Fruit fly (Drosophila melanogaster) whole organism, prepupa: ENCODE data around the gene Sfp24Ba.

Experiments
- Blimp-1 ChIP-seq: fragments of 200-800 bp; sonication (Bioruptor generic); optimal IDR thresholded peaks from 3 replicates; lab custom pipeline; 2017; ENCODE audit warnings: missing biosample characterization, missing genetic modification characterization, mild to moderate bottlenecking, moderate library complexity, missing genetic modification reagents
- CG10631 ChIP-seq: fragments of 200-800 bp; sonication (Bioruptor generic); optimal IDR thresholded peaks from 2 replicates; lab custom pipeline; 2016; ENCODE audit warnings: missing biosample characterization, missing genetic modification characterization
- CG10669 ChIP-seq: fragments of 200-800 bp; sonication (Bioruptor generic); optimal IDR thresholded peaks from 3 replicates; lab custom pipeline; 2018; ENCODE audit warnings: missing biosample characterization, mild to moderate bottlenecking, missing genetic modification characterization, moderate library complexity
- CG11762 ChIP-seq: fragments of 200-800 bp; sonication (Bioruptor generic); optimal IDR thresholded peaks from 3 replicates; lab custom pipeline; 2016; ENCODE audit warnings: missing biosample characterization, missing genetic modification characterization; ENCODE audit not compliant: insufficient read depth
- CG11902 ChIP-seq: fragments of 200-800 bp; sonication (Bioruptor generic); optimal IDR thresholded peaks from 3 replicates; lab custom pipeline; 2016; ENCODE audit warnings: missing biosample characterization, missing genetic modification characterization
- CG15336 ChIP-seq: fragments of 200-800 bp; sonication (Bioruptor generic); IDR thresholded peaks from 2 replicates; pipeline ENCODE4 v1.3.6; 2022; ENCODE audit warnings: missing biosample characterization, missing genetic modification characterization
- CG1621 ChIP-seq: fragments of 200-800 bp; sonication (Bioruptor generic); optimal IDR thresholded peaks from 3 replicates; lab custom pipeline; 2018; ENCODE audit warnings: missing biosample characterization, mild to moderate bottlenecking, missing genetic modification characterization
- CG3032 ChIP-seq: fragments of 200-800 bp; optimal IDR thresholded peaks from 2 replicates; lab custom pipeline; 2019; ENCODE audit warnings: missing biosample characterization, mild to moderate bottlenecking, missing genetic modification characterization, moderate library complexity
- CG32006 ChIP-seq: fragments of 200-800 bp; sonication (Bioruptor generic); optimal IDR thresholded peaks from 3 replicates; lab custom pipeline; 2017; ENCODE audit warnings: missing biosample characterization, mild to moderate bottlenecking, missing genetic modification characterization
- CG34406 ChIP-seq: fragments of 200-800 bp; sonication (Bioruptor generic); optimal IDR thresholded peaks from 3 replicates; lab custom pipeline; 2016; ENCODE audit warnings: missing biosample characterization, missing genetic modification characterization
- CG3919 ChIP-seq: fragments of 200-800 bp; sonication (Bioruptor generic); optimal IDR thresholded peaks from 3 replicates; lab custom pipeline; 2016; ENCODE audit warnings: missing biosample characterization, missing genetic modification characterization
- CG4318 ChIP-seq: fragments of 200-800 bp; sonication (Bioruptor generic); optimal IDR thresholded peaks from 3 replicates; lab custom pipeline; 2017; ENCODE audit warnings: missing biosample characterization, mild to moderate bottlenecking, missing genetic modification characterization
- CG6276 ChIP-seq: fragments of 200-800 bp; sonication (Bioruptor generic); optimal IDR thresholded peaks from 2 replicates; lab custom pipeline; 2017; ENCODE audit warnings: missing biosample characterization, mild to moderate bottlenecking, missing genetic modification characterization
- CG6854 ChIP-seq: fragments of 200-800 bp; sonication (Bioruptor generic); optimal IDR thresholded peaks from 2 replicates; lab custom pipeline; 2017; ENCODE audit warnings: missing biosample characterization, mild to moderate bottlenecking, missing genetic modification characterization
- CG7368 ChIP-seq: fragments of 200-800 bp; sonication (Bioruptor generic); optimal IDR thresholded peaks from 3 replicates; lab custom pipeline; 2016; ENCODE audit warnings: missing biosample characterization, missing genetic modification characterization
- CG8319 ChIP-seq: fragments of 200-800 bp; sonication (Bioruptor generic); optimal IDR thresholded peaks from 3 replicates; lab custom pipeline; 2016; ENCODE audit warnings: missing biosample characterization, missing genetic modification characterization
- CG8632 ChIP-seq: fragments of 200-800 bp; sonication (Bioruptor generic); optimal IDR thresholded peaks from 3 replicates; lab custom pipeline; 2016; ENCODE audit warnings: missing biosample characterization, missing genetic modification characterization
- Eip75B ChIP-seq: fragments of 200-800 bp; sonication (Bioruptor generic); optimal IDR thresholded peaks from 3 replicates; lab custom pipeline; 2016; ENCODE audit warnings: missing biosample characterization, missing genetic modification characterization
- Eip78C ChIP-seq: fragments of 200-800 bp; sonication (Bioruptor generic); peaks from one replicate; lab custom pipeline; 2016; ENCODE audit warnings: missing biosample characterization, missing genetic modification characterization
- Eip93F ChIP-seq: fragments of 200-800 bp; sonication (Bioruptor generic); optimal IDR thresholded peaks from 2 replicates; lab custom pipeline; 2016; ENCODE audit warnings: missing biosample characterization, mild to moderate bottlenecking, missing genetic modification characterization
- Ets21C ChIP-seq: fragments of 200-800 bp; sonication (Bioruptor generic); optimal IDR thresholded peaks from 3 replicates; lab custom pipeline; 2016; ENCODE audit warnings: missing biosample characterization, missing genetic modification characterization
- Ets96B ChIP-seq: fragments of 200-800 bp; optimal IDR thresholded peaks from 2 replicates; lab custom pipeline; 2019; ENCODE audit warnings: missing biosample characterization, mild to moderate bottlenecking, missing genetic modification characterization, moderate library complexity
- Gug ChIP-seq: fragments of 200-800 bp; sonication (Bioruptor generic); IDR thresholded peaks from 2 replicates; pipeline ENCODE4 v1.3.6; 2022; ENCODE audit warnings: missing biosample characterization, missing genetic modification characterization
- Hr38 ChIP-seq: sonication (Bioruptor generic); optimal IDR thresholded peaks from 2 replicates; lab custom pipeline; 2016; ENCODE audit warnings: missing biosample characterization, missing genetic modification characterization
- Hr4 ChIP-seq: fragments of 200-800 bp; sonication (Bioruptor generic); optimal IDR thresholded peaks from 3 replicates; lab custom pipeline; 2016; ENCODE audit warnings: missing biosample characterization, missing genetic modification characterization
- Lpt ChIP-seq: fragments of 200-800 bp; sonication (Bioruptor generic); optimal IDR thresholded peaks from 3 replicates; lab custom pipeline; 2016; ENCODE audit warnings: missing biosample characterization, missing genetic modification characterization
- Met ChIP-seq: fragments of 200-800 bp; sonication (Bioruptor generic); optimal IDR thresholded peaks from 3 replicates; lab custom pipeline; 2016; ENCODE audit warnings: missing biosample characterization, missing genetic modification characterization
- OdsH ChIP-seq: fragments of 200-800 bp; sonication (Bioruptor generic); optimal IDR thresholded peaks from 3 replicates; lab custom pipeline; 2016; ENCODE audit warnings: missing biosample characterization, missing genetic modification characterization
- Smox ChIP-seq: fragments of 200-800 bp; sonication (Bioruptor generic); optimal IDR thresholded peaks from 3 replicates; lab custom pipeline; 2016; ENCODE audit warnings: missing biosample characterization, missing genetic modification characterization
- Sox14 ChIP-seq: fragments of 200-800 bp; sonication (Bioruptor generic); optimal IDR thresholded peaks from 3 replicates; lab custom pipeline; 2016; ENCODE audit warnings: missing biosample characterization, missing genetic modification characterization
- Sox15 ChIP-seq: fragments of 200-800 bp; sonication (Bioruptor generic); optimal IDR thresholded peaks from 3 replicates; lab custom pipeline; 2016; ENCODE audit warnings: missing biosample characterization, missing genetic modification characterization
- dsx ChIP-seq: fragments of 200-800 bp; optimal IDR thresholded peaks from 3 replicates; lab custom pipeline; 2019; ENCODE audit warnings: missing biosample characterization, mild to moderate bottlenecking, missing genetic modification characterization, moderate library complexity; ENCODE audit not compliant: poor library complexity, severe bottlenecking
- esn ChIP-seq: fragments of 200-800 bp; sonication (Bioruptor generic); optimal IDR thresholded peaks from 2 replicates; lab custom pipeline; 2016; ENCODE audit warnings: missing biosample characterization, mild to moderate bottlenecking, missing genetic modification characterization, moderate library complexity
- fd59A ChIP-seq: fragments of 200-800 bp; sonication (Bioruptor generic); optimal IDR thresholded peaks from 2 replicates; lab custom pipeline; 2017; ENCODE audit warnings: missing biosample characterization, mild to moderate bottlenecking, missing genetic modification characterization, missing genetic modification reagents
- fkh ChIP-seq: fragments of 200-800 bp; sonication (Bioruptor generic); optimal IDR thresholded peaks from 3 replicates; lab custom pipeline; 2017; ENCODE audit warnings: missing biosample characterization, mild to moderate bottlenecking, missing genetic modification characterization, moderate library complexity
- lz ChIP-seq: fragments of 200-800 bp; sonication (Bioruptor generic); optimal IDR thresholded peaks from 3 replicates; lab custom pipeline; 2016; ENCODE audit warnings: missing biosample characterization, missing genetic modification characterization
- pdm3 ChIP-seq: fragments of 200-800 bp; sonication (Bioruptor generic); optimal IDR thresholded peaks from 3 replicates; lab custom pipeline; 2016; ENCODE audit warnings: missing biosample characterization, missing genetic modification characterization
- spab ChIP-seq: fragments of 200-800 bp; sonication (Bioruptor generic); optimal IDR thresholded peaks from 2 replicates; lab custom pipeline; 2017; ENCODE audit warnings: missing biosample characterization, mild to moderate bottlenecking, missing genetic modification characterization, missing genetic modification reagents
- ss ChIP-seq, 2 experiments: fragments of 200-800 bp; sonication (Bioruptor generic); optimal IDR thresholded peaks; 2 replicates in 1 of 2; 3 replicates in 1 of 2; lab custom pipeline; 2017 to 2018; ENCODE audit warnings: mild to moderate bottlenecking in 2 of 2, missing biosample characterization in 2 of 2, missing genetic modification characterization in 2 of 2, moderate library complexity in 1 of 2
- svp ChIP-seq: fragments of 200-800 bp; sonication (Bioruptor generic); peaks from one replicate; lab custom pipeline; 2016; ENCODE audit warnings: missing biosample characterization, missing genetic modification characterization
- vri ChIP-seq: fragments of 200-800 bp; sonication (Bioruptor generic); optimal IDR thresholded peaks from 3 replicates; lab custom pipeline; 2016; ENCODE audit warnings: missing biosample characterization, mild to moderate bottlenecking, missing genetic modification characterization

The Sfp24Ba gene

dm6 chr2L:3655698-3656105 is 12.6 kb downstream of the Sfp24Ba start (continued):
- TF ChIP-seq CG15336 (GFP tag; lab: Robert Waterston, UW): peak; percentile 100
- TF ChIP-seq Ets21C (GFP tag; lab: Kevin White, UChicago): peak; percentile 98
- peak; percentile 98 for TF ChIP-seq Sox15 (GFP tag; lab: Kevin White, UChicago)
- TF ChIP-seq Ets96B (tag; lab: Kevin White, UChicago): peak; percentile 98
- TF ChIP-seq OdsH (GFP tag; lab: Kevin White, UChicago): peak; percentile 99
- peak; percentile 99 for TF ChIP-seq pdm3
- TF ChIP-seq CG34406: peak; percentile 99
- peak; percentile 98 for TF ChIP-seq spab (GFP tag; lab: Kevin White, UChicago)

dm6 chr2L:3654956-3655618 is 13.3 kb downstream of the Sfp24Ba start:
- TF ChIP-seq CG32006 (GFP tag; lab: Kevin White, UChicago) (no peak), vri (GFP tag; lab: Kevin White, UChicago) (peak; percentile 16), Smox (no peak), CG11902 (no peak), CG10631 (GFP tag; lab: Kevin White, UChicago) (no peak), Blimp-1 (GFP tag; lab: Kevin White, UChicago) (no peak), Hr4 (no peak), CG6276 (GFP tag; lab: Kevin White, UChicago) (no peak), svp (peak; percentile 47)

- TF ChIP-seq CG8632 (no peak), OdsH (GFP tag; lab: Kevin White, UChicago) (no peak), Eip78C (GFP tag; lab: Kevin White, UChicago) (peak; percentile 48), esn (GFP tag; lab: Kevin White, UChicago) (peak; percentile 23)
Measured at dm6 chr2L:3648173-3648972, 20.0 kb downstream of the Sfp24Ba start.

dm6 chr2L:3647521-3648172 is 20.7 kb downstream of the Sfp24Ba start:
- TF ChIP-seq CG10669 (GFP tag; lab: Kevin White, UChicago) (no peak), CG3032 (tag; lab: Kevin White, UChicago) (no peak), Gug (GFP tag; lab: Robert Waterston, UW) (peak; percentile 43), lz (GFP tag; lab: Kevin White, UChicago) (peak; percentile 36), CG11762 (GFP tag; lab: Kevin White, UChicago) (peak; percentile 36), Sox14 (GFP tag; lab: Kevin White, UChicago) (peak; percentile 65), Lpt (GFP tag; lab: Kevin White, UChicago) (no peak), CG8319 (GFP tag; lab: Kevin White, UChicago) (no peak), CG1621 (tag; lab: Kevin White, UChicago) (no peak), Hr38 (GFP tag; lab: Kevin White, UChicago) (no peak), CG3919 (peak; percentile 38), Sox15 (GFP tag; lab: Kevin White, UChicago) (no peak), CG7368 (peak; percentile 35), dsx (GFP tag; lab: Kevin White, UChicago) (peak; percentile 1), Eip75B (no peak), Ets21C (GFP tag; lab: Kevin White, UChicago) (peak; percentile 30), spab (GFP tag; lab: Kevin White, UChicago) (no peak), OdsH (GFP tag; lab: Kevin White, UChicago) (peak; percentile 61), CG4318 (GFP tag; lab: Kevin White, UChicago) (peak; percentile 4), CG34406 (peak; percentile 33), Met (GFP tag; lab: Kevin White, UChicago) (peak; percentile 44), ss (GFP tag; optimal IDR thresholded peaks at IDR 0.05; lab: Kevin White, UChicago) (peak in 1 of 2 experiments; percentile 17), CG10631 (GFP tag; lab: Kevin White, UChicago) (peak; percentile 12), Hr4 (peak; percentile 46), vri (GFP tag; lab: Kevin White, UChicago) (peak; percentile 86), fd59A (GFP tag; lab: Kevin White, UChicago) (no peak), Smox (peak; percentile 39), Eip93F (GFP tag; lab: Kevin White, UChicago) (no peak), CG32006 (GFP tag; lab: Kevin White, UChicago) (peak; percentile 59), CG6854 (GFP tag; lab: Kevin White, UChicago) (no peak), fkh (GFP tag; lab: Kevin White, UChicago) (peak; percentile 46)
